Fruit fly (Drosophila melanogaster): ENCODE measurements around the gene alpha-Est10.
A peak's percentile ranks its signal among the peaks of the same experiment; 100 is the strongest.

Gene alpha-Est10

DNA sequence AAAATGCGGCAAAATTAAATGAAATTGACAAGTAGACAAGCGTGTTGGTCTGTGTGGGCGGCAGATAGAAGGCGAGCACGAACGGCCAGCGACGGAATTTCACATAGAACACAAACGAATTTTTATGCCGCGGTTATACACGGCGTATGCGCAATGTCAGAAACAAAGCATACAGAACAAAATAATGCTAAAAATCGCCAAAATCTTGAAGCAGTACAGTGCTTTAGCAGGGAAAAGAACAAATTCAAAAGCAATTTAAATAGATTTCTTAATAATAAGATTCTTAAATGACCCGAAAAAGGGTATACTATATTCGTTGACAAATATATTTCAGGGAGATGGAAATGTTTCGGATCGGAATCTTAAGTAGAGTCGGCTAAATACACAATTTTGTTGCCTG, 6.9 kb upstream of the alpha-Est10 start (continued):
- TF ChIP-seq Pdp1 (GFP tag; optimal IDR thresholded peaks at IDR 0.05) (peak in 1 of 2 experiments; percentile 9), mam (GFP tag; optimal IDR thresholded peaks at IDR 0.05) (peak; percentile 36), CG3847 (GFP tag; IDR thresholded peaks at IDR 0.05) (peak; percentile 44), CG1529 (GFP tag; optimal IDR thresholded peaks at IDR 0.05) (no peak), wek (GFP tag; optimal IDR thresholded peaks at IDR 0.05) (no peak), bowl (GFP tag; IDR thresholded peaks at IDR 0.05) (no peak), gem (tag; optimal IDR thresholded peaks at IDR 0.05) (peak; percentile 47), ranshi (GFP tag; IDR thresholded peaks at IDR 0.05) (0 out of 2 replicates have a peak, but pooled peaks have one; percentile 14), CG6683 (GFP tag; optimal IDR thresholded peaks at IDR 0.05) (no peak), Elba2 (GFP tag; optimal IDR thresholded peaks at IDR 0.05) (no peak), CG2678 (tag; optimal IDR thresholded peaks at IDR 0.05) (peak; percentile 28), CG3281 (GFP tag; optimal IDR thresholded peaks at IDR 0.05) (peak; percentile 30), CG14441 (GFP tag; IDR thresholded peaks at IDR 0.05) (peak; percentile 43; the same call in 1 of the 2 replicates), dysf (GFP tag; IDR thresholded peaks at IDR 0.05) (peak; percentile 30; the same call in 1 of the 3 replicates), tgo (GFP tag; IDR thresholded peaks at IDR 0.05) (0 out of 3 replicates have a peak, but pooled peaks have one; percentile 14), Ada2b (GFP tag; IDR thresholded peaks at IDR 0.05) (peak; percentile 43; the same call in 1 of the 2 replicates), pho (GFP tag; optimal IDR thresholded peaks at IDR 0.05) (peak; percentile 2), PHDP (tag; optimal IDR thresholded peaks at IDR 0.05) (peak; percentile 52), Bdp1 (GFP tag; optimal IDR thresholded peaks at IDR 0.05) (no peak), gt (GFP tag; IDR thresholded peaks at IDR 0.05) (no peak), D19B (GFP tag; optimal IDR thresholded peaks at IDR 0.05) (peak; percentile 5), HLH54F (GFP tag; optimal IDR thresholded peaks at IDR 0.05) (peak; percentile 36), row (GFP tag; IDR thresholded peaks at IDR 0.05) (peak; percentile 70), Atf6 (GFP tag; IDR thresholded peaks at IDR 0.05) (peak; percentile 62), fd3F (GFP tag; optimal IDR thresholded peaks at IDR 0.05) (peak; percentile 37), CG2120 (GFP tag; optimal IDR thresholded peaks at IDR 0.05) (peak; percentile 76), CG17612 (GFP tag; IDR thresholded peaks at IDR 0.05) (0 out of 2 replicates have a peak, but pooled peaks have one; percentile 24), ap (GFP tag; IDR thresholded peaks at IDR 0.05) (0 out of 2 replicates have a peak, but pooled peaks have one; percentile 25), CG12769 (tag; optimal IDR thresholded peaks at IDR 0.05) (peak; percentile 53), Oli (tag; optimal IDR thresholded peaks at IDR 0.05) (peak; percentile 22), prd (optimal IDR thresholded peaks at IDR 0.05) (no peak), prd (GFP tag; IDR thresholded peaks at IDR 0.05) (peak; percentile 31; the same call in 2 of the 3 replicates), eyg (GFP tag; optimal IDR thresholded peaks at IDR 0.05) (no peak), slou (GFP tag; optimal IDR thresholded peaks at IDR 0.05) (peak; percentile 18), eve (GFP tag; optimal IDR thresholded peaks at IDR 0.05) (peak in 1 of 2 experiments; percentile 21), CoRest (tag; optimal IDR thresholded peaks at IDR 0.05) (peak; percentile 30), CG13624 (GFP tag; optimal IDR thresholded peaks at IDR 0.05) (peak; percentile 33), zfh1 (GFP tag; IDR thresholded peaks at IDR 0.05) (peak; percentile 36; the same call in 1 of the 3 replicates), H2.0 (GFP tag; IDR thresholded peaks at IDR 0.05) (peak; percentile 54), Bteb2 (GFP tag; optimal IDR thresholded peaks at IDR 0.05) (peak; percentile 22), CG9817 (tag; optimal IDR thresholded peaks at IDR 0.05) (peak; percentile 15), lmd (GFP tag; IDR thresholded peaks at IDR 0.05) (peak; percentile 24; the same call in 1 of the 2 replicates), zfh2 (GFP tag; optimal IDR thresholded peaks at IDR 0.05) (peak; percentile 28), lab (GFP tag; optimal IDR thresholded peaks at IDR 0.05) (peak; percentile 58), shn (GFP tag; optimal IDR thresholded peaks at IDR 0.05) (no peak), Nf-YA (GFP tag; IDR thresholded peaks at IDR 0.05) (0 out of 2 replicates have a peak, but pooled peaks have one; percentile 9), Med (GFP tag) (peak; percentile 84), Xbp1 (GFP tag; optimal IDR thresholded peaks at IDR 0.05) (peak; percentile 31), MTF-1 (GFP tag; optimal IDR thresholded peaks at IDR 0.05; ENCODE audit: borderline replicate concordance) (no peak), CG17328 (GFP tag; IDR thresholded peaks at IDR 0.05) (peak; percentile 11; the same call in 1 of the 2 replicates), CG4854 (GFP tag; optimal IDR thresholded peaks at IDR 0.05) (no peak)
